Worm (Caenorhabditis elegans) whole organism, late embryonic: Measurements from ENCODE around the gene btb-8.

Source experiments
- ceh-30 ChIP-seq: fragments of 150-350 bp; optimal IDR thresholded peaks from 2 replicates; lab custom pipeline; 2014; ENCODE audit warnings: missing biosample characterization, missing genetic modification characterization
- ceh-45 ChIP-seq: fragments of 200-800 bp; sonication (Bioruptor generic); IDR thresholded peaks from 2 replicates; pipeline ENCODE4 v1.3.6; 2022; ENCODE audit warnings: missing genetic modification reagents, missing genetic modification characterization, missing compliant biosample characterization
- elt-2 ChIP-seq: sonication (generic microtip); optimal IDR thresholded peaks from 2 replicates; lab custom pipeline; 2016; ENCODE audit warnings: missing genetic modification reagents, missing genetic modification characterization, missing compliant biosample characterization
- fax-1 ChIP-seq: sonication (generic microtip); optimal IDR thresholded peaks from 2 replicates; lab custom pipeline; 2016; ENCODE audit warnings: missing genotype, missing genetic modification characterization, missing compliant biosample characterization
- nfya-1 ChIP-seq: sonication (generic microtip); optimal IDR thresholded peaks from 2 replicates; lab custom pipeline; 2017; ENCODE audit warnings: missing genetic modification characterization, mild to moderate bottlenecking, missing compliant biosample characterization, antibody characterized with exemption, moderate library complexity
- unc-55 ChIP-seq: sonication (generic microtip); optimal IDR thresholded peaks from 2 replicates; lab custom pipeline; 2017; ENCODE audit warnings: missing biosample characterization, missing genetic modification reagents, missing genetic modification characterization

DNA sequence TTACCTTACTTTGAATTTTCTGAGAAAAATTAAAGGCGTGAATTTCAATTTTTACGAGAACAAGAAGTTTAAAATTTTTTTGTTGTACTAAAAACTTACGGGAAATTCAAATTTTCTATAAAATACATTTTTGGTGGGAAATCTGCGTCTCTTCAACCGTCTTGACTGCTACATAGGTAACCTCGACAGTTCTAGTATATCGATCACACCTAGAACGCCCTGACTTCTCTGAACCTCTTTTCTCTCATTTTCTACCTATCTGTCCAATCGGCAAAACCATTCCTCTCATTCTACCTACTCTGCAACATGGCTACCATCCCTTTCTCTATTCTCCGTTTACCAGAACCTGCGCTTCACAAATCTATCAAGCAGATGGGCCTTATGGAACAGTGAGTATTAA, 38.8 kb upstream of the btb-8 start, which contains the start of gene fbxb-25:
- no peak for TF ChIP-seq fax-1 (tag; lab: Kevin White, UChicago)
- TF ChIP-seq elt-2 (tag; lab: Kevin White, UChicago) = no peak
- TF ChIP-seq unc-55 (GFP tag; lab: Kevin White, UChicago) = no peak
- no peak for TF ChIP-seq nfya-1 (tag; lab: Kevin White, UChicago)
- TF ChIP-seq ceh-45 (GFP tag; lab: Robert Waterston, UW) = no peak
- no peak for TF ChIP-seq ceh-30 (tag; lab: Kevin White, UChicago)
